Worm (Caenorhabditis elegans) whole organism, L1 larva: ENCODE data around the gene cam-1.

ENCODE experiments used
- C04F5.9 ChIP-seq: sonication (generic microtip); optimal IDR thresholded peaks from 2 replicates; lab custom pipeline; 2016; ENCODE audit warnings: missing genetic modification characterization, missing compliant biosample characterization
- Y116A8C.19 ChIP-seq: sonication (generic microtip); optimal IDR thresholded peaks from 2 replicates; lab custom pipeline; 2016; ENCODE audit warnings: missing compliant biosample characterization, missing genetic modification characterization, borderline replicate concordance
- alr-1 ChIP-seq: fragments of 200-800 bp; sonication (Bioruptor generic); optimal IDR thresholded peaks from 2 replicates; lab custom pipeline; 2018; ENCODE audit warnings: borderline replicate concordance, mild to moderate bottlenecking, missing genetic modification characterization, missing compliant biosample characterization
- ceh-8 ChIP-seq: fragments of 200-800 bp; sonication (Bioruptor generic); optimal IDR thresholded peaks from 2 replicates; lab custom pipeline; 2018; ENCODE audit warnings: mild to moderate bottlenecking, missing genetic modification characterization, moderate library complexity, missing compliant biosample characterization
- ceh-82 ChIP-seq, 3 experiments: fragments of 150-350 bp in 1 of 3; sonication (generic microtip) in 2 of 3; optimal IDR thresholded peaks; 2 replicates each; lab custom pipeline; 2014 to 2017; ENCODE audit warnings: missing biosample characterization in 3 of 3, missing genetic modification characterization in 3 of 3
- ceh-90 ChIP-seq: sonication (generic microtip); optimal IDR thresholded peaks from 2 replicates; lab custom pipeline; 2016; ENCODE audit warnings: missing genetic modification characterization, missing compliant biosample characterization
- ces-1 ChIP-seq: fragments of 150-350 bp; optimal IDR thresholded peaks from 2 replicates; lab custom pipeline; 2014; ENCODE audit warnings: missing biosample characterization, missing genetic modification reagents, missing genetic modification characterization
- dpl-1 ChIP-seq, 3 experiments: fragments of 150-350 bp in 2 of 3; sonication (generic microtip) in 1 of 3; optimal IDR thresholded peaks; 2 replicates each; lab custom pipeline; 2014 to 2017; ENCODE audit warnings: missing biosample characterization in 3 of 3, missing genetic modification characterization in 3 of 3, missing genetic modification reagents in 3 of 3
- efl-1 ChIP-seq, 4 experiments: fragments of 150-350 bp; optimal IDR thresholded peaks in 3 of 4; peaks in 1 of 4; 1 replicate in 1 of 4; 2 replicates in 3 of 4; lab custom pipeline; 2014; ENCODE audit warnings: missing biosample characterization in 2 of 4, missing genetic modification characterization in 2 of 4, missing genetic modification reagents in 2 of 4
- egl-27 ChIP-seq, 2 experiments: fragments of 150-350 bp in 1 of 2; sonication (generic microtip); optimal IDR thresholded peaks; 3 replicates each; lab custom pipeline; 2017 to 2018; ENCODE audit warnings: missing biosample characterization in 2 of 2, missing genetic modification characterization in 2 of 2, missing genetic modification reagents in 2 of 2
- fkh-10 ChIP-seq: sonication (generic microtip); optimal IDR thresholded peaks from 2 replicates; lab custom pipeline; 2017; ENCODE audit warnings: missing biosample characterization, missing genetic modification reagents, missing genetic modification characterization
- fkh-4 ChIP-seq: sonication (generic microtip); optimal IDR thresholded peaks from 2 replicates; lab custom pipeline; 2016; ENCODE audit warnings: missing compliant biosample characterization, missing genetic modification characterization, borderline replicate concordance
- fkh-8 ChIP-seq: sonication (generic microtip); optimal IDR thresholded peaks from 2 replicates; lab custom pipeline; 2016; ENCODE audit warnings: mild to moderate bottlenecking, missing genetic modification characterization, missing compliant biosample characterization
- grh-1 ChIP-seq: fragments of 200-800 bp; sonication (Bioruptor generic); IDR thresholded peaks from 2 replicates; pipeline ENCODE4 v1.3.6; 2022; ENCODE audit warnings: missing genetic modification reagents, missing genetic modification characterization, missing compliant biosample characterization
- hlh-17 ChIP-seq: fragments of 200-800 bp; sonication (Bioruptor generic); optimal IDR thresholded peaks from 2 replicates; lab custom pipeline; 2018; ENCODE audit warnings: missing genetic modification characterization, mild to moderate bottlenecking, missing compliant biosample characterization, moderate library complexity, borderline replicate concordance
- hlh-4 ChIP-seq: sonication (generic microtip); optimal IDR thresholded peaks from 2 replicates; lab custom pipeline; 2016; ENCODE audit warnings: mild to moderate bottlenecking, missing genetic modification characterization, missing compliant biosample characterization
- lin-13 ChIP-seq: fragments of 150-350 bp; optimal IDR thresholded peaks from 2 replicates; lab custom pipeline; 2014; ENCODE audit warnings: missing biosample characterization, missing genetic modification reagents, missing genetic modification characterization
- lin-14 ChIP-seq: fragments of 200-800 bp; sonication (Bioruptor generic); optimal IDR thresholded peaks from 2 replicates; lab custom pipeline; 2018; ENCODE audit warnings: mild to moderate bottlenecking, missing genetic modification characterization, moderate library complexity, missing compliant biosample characterization
- lin-35 ChIP-seq, 2 experiments: fragments of 150-350 bp; optimal IDR thresholded peaks; 2 replicates each; lab custom pipeline; 2014; ENCODE audit warnings: missing biosample characterization in 2 of 2, missing genetic modification characterization in 2 of 2, missing genetic modification reagents in 2 of 2
- mdl-1 ChIP-seq, 2 experiments: fragments of 150-350 bp; optimal IDR thresholded peaks; 2 replicates each; lab custom pipeline; 2014 to 2017; ENCODE audit warnings: missing biosample characterization in 2 of 2, missing genetic modification characterization in 2 of 2, inconsistent platforms in 1 of 2
- mef-2 ChIP-seq: fragments of 150-350 bp; optimal IDR thresholded peaks from 2 replicates; lab custom pipeline; 2014; ENCODE audit warnings: missing biosample characterization, missing genetic modification characterization
- nhr-12 ChIP-seq: sonication (generic microtip); optimal IDR thresholded peaks from 2 replicates; lab custom pipeline; 2017; ENCODE audit warnings: missing biosample characterization, missing genetic modification characterization
- nhr-19 ChIP-seq: fragments of 200-800 bp; sonication (Bioruptor generic); conservative IDR thresholded peaks from 2 replicates; pipeline ENCODE4 v1.3.6; 2022; ENCODE audit warnings: missing genetic modification characterization, missing compliant biosample characterization
- nhr-20 ChIP-seq: sonication (generic microtip); optimal IDR thresholded peaks from 2 replicates; lab custom pipeline; 2016; ENCODE audit warnings: mild to moderate bottlenecking, missing genetic modification characterization, missing compliant biosample characterization
- nhr-237 ChIP-seq: fragments of 150-350 bp; optimal IDR thresholded peaks from 2 replicates; lab custom pipeline; 2014; ENCODE audit warnings: missing biosample characterization, missing genetic modification characterization
- nhr-28 ChIP-seq: fragments of 150-350 bp; optimal IDR thresholded peaks from 2 replicates; lab custom pipeline; 2014; ENCODE audit warnings: missing biosample characterization, missing genetic modification characterization
- nhr-47 ChIP-seq: sonication (generic microtip); optimal IDR thresholded peaks from 2 replicates; lab custom pipeline; 2016; ENCODE audit warnings: mild to moderate bottlenecking, missing genetic modification characterization, moderate library complexity, missing compliant biosample characterization
- nhr-71 ChIP-seq: sonication (generic microtip); optimal IDR thresholded peaks from 2 replicates; lab custom pipeline; 2016; ENCODE audit warnings: mild to moderate bottlenecking, missing genetic modification characterization, moderate library complexity, missing compliant biosample characterization
- nhr-76 ChIP-seq: sonication (generic microtip); optimal IDR thresholded peaks from 2 replicates; lab custom pipeline; 2017; ENCODE audit warnings: missing biosample characterization, missing genetic modification characterization
- nhr-85 ChIP-seq: sonication (generic microtip); peaks from one replicate; lab custom pipeline; 2016; ENCODE audit warnings: missing genetic modification characterization, inconsistent platforms, missing compliant biosample characterization
- nhr-90 ChIP-seq: sonication (generic microtip); optimal IDR thresholded peaks from 2 replicates; lab custom pipeline; 2016; ENCODE audit warnings: mild to moderate bottlenecking, missing genetic modification characterization, missing compliant biosample characterization; ENCODE audit not compliant: poor library complexity
- pag-3 ChIP-seq: sonication (generic microtip); optimal IDR thresholded peaks from 2 replicates; lab custom pipeline; 2017; ENCODE audit warnings: missing genetic modification characterization, mild to moderate bottlenecking, missing compliant biosample characterization, antibody characterized with exemption, borderline replicate concordance; ENCODE audit not compliant: insufficient read depth
- snpc-4 ChIP-seq: fragments of 150-350 bp; optimal IDR thresholded peaks from 2 replicates; lab custom pipeline; 2014; ENCODE audit warnings: missing biosample characterization, missing genetic modification characterization
- snu-23 ChIP-seq: sonication (generic microtip); optimal IDR thresholded peaks from 2 replicates; lab custom pipeline; 2016; ENCODE audit warnings: missing genetic modification characterization, missing compliant biosample characterization
- sptf-1 ChIP-seq: fragments of 150-350 bp; optimal IDR thresholded peaks from 2 replicates; lab custom pipeline; 2014; ENCODE audit warnings: missing biosample characterization, missing genetic modification characterization
- swsn-7 ChIP-seq: sonication (generic microtip); optimal IDR thresholded peaks from 2 replicates; lab custom pipeline; 2016; ENCODE audit warnings: missing genetic modification characterization, missing compliant biosample characterization
- tbx-2 ChIP-seq: sonication (generic microtip); optimal IDR thresholded peaks from 2 replicates; lab custom pipeline; 2016; ENCODE audit warnings: missing genetic modification characterization, missing compliant biosample characterization
- unc-130 ChIP-seq: fragments of 150-350 bp; optimal IDR thresholded peaks from 2 replicates; lab custom pipeline; 2017; ENCODE audit warnings: missing biosample characterization, missing genetic modification characterization, inconsistent platforms
- unc-86 ChIP-seq: sonication (generic microtip); optimal IDR thresholded peaks from 2 replicates; lab custom pipeline; 2016; ENCODE audit warnings: missing genetic modification characterization, missing compliant biosample characterization
- xbp-1 ChIP-seq: sonication (generic microtip); optimal IDR thresholded peaks from 2 replicates; lab custom pipeline; 2016; ENCODE audit warnings: missing genetic modification characterization, missing compliant biosample characterization
- zip-4 ChIP-seq: fragments of 200-800 bp; sonication (Bioruptor generic); optimal IDR thresholded peaks from 2 replicates; lab custom pipeline; 2018; ENCODE audit warnings: mild to moderate bottlenecking, missing genetic modification characterization, moderate library complexity, missing compliant biosample characterization

cam-1 gene

DNA sequence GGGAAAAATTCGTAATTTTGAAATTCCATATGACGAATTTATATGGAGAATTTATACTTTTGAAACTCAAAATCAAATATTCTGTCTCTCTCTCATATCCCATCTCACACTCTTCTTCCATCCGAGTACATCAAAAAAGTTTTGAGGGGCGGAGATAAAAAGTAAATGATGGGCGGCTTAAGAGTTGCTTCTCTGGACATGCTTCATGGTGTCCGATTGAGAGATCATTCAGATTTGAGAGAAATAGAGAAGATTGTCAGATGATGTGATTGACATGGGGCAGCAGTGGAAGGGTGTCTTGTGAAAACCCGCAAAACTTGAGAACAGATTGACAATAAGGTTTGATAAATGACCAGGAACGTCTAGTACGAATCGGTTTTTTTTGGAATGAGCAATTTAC, 5.6 kb upstream of the cam-1 start (continued):
- TF ChIP-seq snu-23 (GFP tag; lab: Kevin White, UChicago) (no peak), mef-2 (tag; lab: Kevin White, UChicago) (no peak), snpc-4 (no peak), lin-13 (GFP tag; lab: Kevin White, UChicago) (no peak), fkh-10 (GFP tag; lab: Kevin White, UChicago) (no peak), ceh-90 (tag; lab: Kevin White, UChicago) (no peak), nhr-76 (no peak), alr-1 (tag; lab: Kevin White, UChicago) (no peak), dpl-1 (GFP tag; optimal IDR thresholded peaks at IDR 0.05; lab: Kevin White, UChicago) (no peak), nhr-12 (tag; lab: Kevin White, UChicago) (no peak), tbx-2 (tag; lab: Kevin White, UChicago) (no peak)
- TF ChIP-seq, all 84 proteins: peak for 5

ce11 chrII:9314733-9315132, 4.6 kb upstream of the cam-1 start:
- peak; percentile 5 for TF ChIP-seq lin-14
- TF ChIP-seq grh-1 (GFP tag; lab: Robert Waterston, UW), result no peak
- TF ChIP-seq snu-23 (GFP tag; lab: Kevin White, UChicago), result no peak
- TF ChIP-seq unc-130 (tag; lab: Kevin White, UChicago), result no peak
- TF ChIP-seq ceh-8 (GFP tag; lab: Kevin White, UChicago), result no peak
- TF ChIP-seq egl-27 (tag; optimal IDR thresholded peaks at IDR 0.05; lab: Kevin White, UChicago), result no peak
- no peak for TF ChIP-seq efl-1 (optimal IDR thresholded peaks at IDR 0.05; lab: Kevin White, UChicago)
- TF ChIP-seq efl-1 (GFP tag; optimal IDR thresholded peaks at IDR 0.05 in 1 of 2; lab: Kevin White, UChicago), result peak in 1 of 2 experiments; percentile 84
- no peak for TF ChIP-seq nhr-90 (tag; lab: Kevin White, UChicago)
- peak; percentile 30 for TF ChIP-seq nhr-71 (tag; lab: Kevin White, UChicago)
- no peak for TF ChIP-seq hlh-17 (GFP tag; lab: Kevin White, UChicago)
- no peak for TF ChIP-seq pag-3 (tag; lab: Kevin White, UChicago)
- no peak for TF ChIP-seq nhr-237 (tag; lab: Kevin White, UChicago)
- no peak for TF ChIP-seq fkh-4 (tag; lab: Kevin White, UChicago)
- no peak for TF ChIP-seq nhr-20 (tag; lab: Kevin White, UChicago)
- no peak for TF ChIP-seq nhr-47 (tag; lab: Kevin White, UChicago)
- TF ChIP-seq nhr-85 (tag; lab: Kevin White, UChicago), result no peak
- no peak for TF ChIP-seq nhr-28 (tag; lab: Kevin White, UChicago)
- TF ChIP-seq sptf-1 (tag; lab: Kevin White, UChicago), result no peak
- no peak for TF ChIP-seq nhr-76
- TF ChIP-seq dpl-1 (GFP tag; optimal IDR thresholded peaks at IDR 0.05; lab: Kevin White, UChicago), result no peak
- no peak for TF ChIP-seq xbp-1 (tag; lab: Kevin White, UChicago)

ce11 chrII:9313335-9313734, 3.2 kb upstream of the cam-1 start:
- TF ChIP-seq unc-86 (no peak), lin-14 (peak; percentile 21), nhr-85 (tag; lab: Kevin White, UChicago) (no peak)

DNA sequence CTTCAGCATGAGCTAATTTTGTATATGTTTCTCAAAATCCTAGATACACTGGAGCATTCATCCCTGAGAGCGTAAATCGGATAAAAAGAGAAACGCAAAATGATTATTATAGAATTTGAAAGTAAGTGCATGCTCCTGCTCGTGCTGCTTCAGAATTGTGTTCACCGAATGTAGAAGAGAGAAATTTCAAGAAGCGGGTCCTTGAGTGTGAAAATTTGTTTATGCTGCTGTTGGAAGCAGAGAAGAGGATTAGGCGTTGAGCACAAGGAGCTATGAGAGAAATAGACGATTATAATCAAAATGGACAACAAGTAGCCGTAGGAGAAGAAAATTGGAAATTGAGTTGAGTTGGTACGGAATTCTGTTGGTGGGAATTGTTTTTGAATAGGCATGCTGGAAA, 1.6 kb upstream of the cam-1 start:
- TF ChIP-seq fkh-10 (GFP tag; lab: Kevin White, UChicago) (peak; percentile 69), C04F5.9 (tag; lab: Kevin White, UChicago) (no peak), efl-1 (optimal IDR thresholded peaks at IDR 0.05; lab: Kevin White, UChicago) (no peak), efl-1 (GFP tag; optimal IDR thresholded peaks at IDR 0.05 in 1 of 2; lab: Kevin White, UChicago) (no peak), lin-14 (peak; percentile 57)

ce11 chrII:9310794-9311193, 690 bp upstream of the cam-1 start:
- TF ChIP-seq pag-3 (tag; lab: Kevin White, UChicago), result no peak
- no peak for TF ChIP-seq nhr-47 (tag; lab: Kevin White, UChicago)
- TF ChIP-seq ceh-82 (tag; optimal IDR thresholded peaks at IDR 0.05; lab: Kevin White, UChicago), result no peak
- no peak for TF ChIP-seq dpl-1 (GFP tag; optimal IDR thresholded peaks at IDR 0.05; lab: Kevin White, UChicago)
- no peak for TF ChIP-seq swsn-7 (tag; lab: Kevin White, UChicago)
- no peak for TF ChIP-seq nhr-19 (GFP tag; lab: Robert Waterston, UW)
- no peak for TF ChIP-seq hlh-4 (tag; lab: Kevin White, UChicago)
- peak; percentile 43 for TF ChIP-seq ceh-8 (GFP tag; lab: Kevin White, UChicago)
- TF ChIP-seq fkh-8 (tag; lab: Kevin White, UChicago), result peak; percentile 27
- peak; percentile 26 for TF ChIP-seq lin-14
- no peak for TF ChIP-seq mdl-1 (tag; optimal IDR thresholded peaks at IDR 0.05; lab: Kevin White, UChicago)
- no peak for TF ChIP-seq Y116A8C.19 (tag; lab: Kevin White, UChicago)
- TF ChIP-seq lin-35 (GFP tag; optimal IDR thresholded peaks at IDR 0.05; lab: Kevin White, UChicago), result no peak
- TF ChIP-seq ceh-90 (tag; lab: Kevin White, UChicago), result no peak
- no peak for TF ChIP-seq zip-4
- no peak for TF ChIP-seq ces-1
